Worm (Caenorhabditis elegans): Measurements from ENCODE around the gene C01G5.9.

DNA sequence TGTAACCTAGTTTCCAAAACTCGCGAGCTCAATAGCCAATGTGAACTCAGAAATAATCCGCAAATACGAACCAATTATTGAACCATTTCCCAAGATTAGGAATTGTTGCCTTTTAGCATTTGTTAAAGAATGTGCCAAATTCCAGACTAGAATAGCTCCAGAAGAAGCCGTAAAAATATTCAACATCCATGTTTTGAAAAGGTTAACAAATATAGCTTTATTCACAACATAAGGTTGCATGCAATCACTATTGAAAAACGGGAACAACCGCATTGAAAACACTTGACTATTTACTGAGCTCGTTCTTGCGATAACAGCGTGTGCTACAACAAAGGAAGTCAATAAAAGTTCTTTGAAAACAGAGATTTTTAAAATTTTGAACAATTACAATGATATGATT, 6.8 kb downstream of the C01G5.9 start:
- TF ChIP-seq zfp-3 (GFP tag; conservative IDR thresholded peaks at IDR 0.05), result no peak
- no peak for TF ChIP-seq gei-8 (GFP tag; optimal IDR thresholded peaks at IDR 0.05)
- no peak for TF ChIP-seq nhr-237 (tag; optimal IDR thresholded peaks at IDR 0.05)
- no peak for TF ChIP-seq aly-2 (tag; optimal IDR thresholded peaks at IDR 0.05)
- TF ChIP-seq pqm-1 (tag; optimal IDR thresholded peaks at IDR 0.05), result no peak
- TF ChIP-seq ztf-11 (tag; optimal IDR thresholded peaks at IDR 0.05), result no peak
- TF ChIP-seq spr-3 (GFP tag; optimal IDR thresholded peaks at IDR 0.05), result no peak
- TF ChIP-seq set-16 (GFP tag; IDR thresholded peaks at IDR 0.05), result no peak
- no peak for TF ChIP-seq snpc-4 (tag; optimal IDR thresholded peaks at IDR 0.05)
- no peak for TF ChIP-seq lin-39 (tag; optimal IDR thresholded peaks at IDR 0.05)
